Worm (Caenorhabditis elegans) whole organism, L1 larva: ENCODE data around the gene B0228.9.

ENCODE experiments used
- C04F5.9 ChIP-seq: sonication (generic microtip); optimal IDR thresholded peaks from 2 replicates; lab custom pipeline; 2016; ENCODE audit warnings: missing genetic modification characterization, missing compliant biosample characterization
- Y116A8C.19 ChIP-seq: sonication (generic microtip); optimal IDR thresholded peaks from 2 replicates; lab custom pipeline; 2016; ENCODE audit warnings: missing compliant biosample characterization, missing genetic modification characterization, borderline replicate concordance
- aha-1 ChIP-seq: fragments of 150-350 bp; optimal IDR thresholded peaks from 2 replicates; lab custom pipeline; 2014; ENCODE audit warnings: missing biosample characterization, missing genetic modification characterization
- aly-2 ChIP-seq: fragments of 150-350 bp; optimal IDR thresholded peaks from 2 replicates; lab custom pipeline; 2014; ENCODE audit warnings: missing biosample characterization, missing genetic modification characterization
- ama-1 ChIP-seq: fragments of 150-350 bp; optimal IDR thresholded peaks from 2 replicates; lab custom pipeline; 2014
- ceh-8 ChIP-seq: fragments of 200-800 bp; sonication (Bioruptor generic); optimal IDR thresholded peaks from 2 replicates; lab custom pipeline; 2018; ENCODE audit warnings: mild to moderate bottlenecking, missing genetic modification characterization, moderate library complexity, missing compliant biosample characterization
- ceh-90 ChIP-seq: sonication (generic microtip); optimal IDR thresholded peaks from 2 replicates; lab custom pipeline; 2016; ENCODE audit warnings: missing genetic modification characterization, missing compliant biosample characterization
- ces-1 ChIP-seq: fragments of 150-350 bp; optimal IDR thresholded peaks from 2 replicates; lab custom pipeline; 2014; ENCODE audit warnings: missing biosample characterization, missing genetic modification reagents, missing genetic modification characterization
- dpl-1 ChIP-seq, 3 experiments: fragments of 150-350 bp in 2 of 3; sonication (generic microtip) in 1 of 3; optimal IDR thresholded peaks; 2 replicates each; lab custom pipeline; 2014 to 2017; ENCODE audit warnings: missing biosample characterization in 3 of 3, missing genetic modification characterization in 3 of 3, missing genetic modification reagents in 3 of 3
- dsc-1 ChIP-seq: sonication (generic microtip); optimal IDR thresholded peaks from 2 replicates; lab custom pipeline; 2016; ENCODE audit warnings: mild to moderate bottlenecking, missing genetic modification characterization, missing compliant biosample characterization
- efl-1 ChIP-seq, 4 experiments: fragments of 150-350 bp; optimal IDR thresholded peaks in 3 of 4; peaks in 1 of 4; 1 replicate in 1 of 4; 2 replicates in 3 of 4; lab custom pipeline; 2014; ENCODE audit warnings: missing biosample characterization in 2 of 4, missing genetic modification characterization in 2 of 4, missing genetic modification reagents in 2 of 4
- egl-13 ChIP-seq: sonication (generic microtip); optimal IDR thresholded peaks from 2 replicates; lab custom pipeline; 2016; ENCODE audit warnings: missing genotype, missing genetic modification reagents, missing genetic modification characterization, missing compliant biosample characterization
- egl-27 ChIP-seq, 2 experiments: fragments of 150-350 bp in 1 of 2; sonication (generic microtip); optimal IDR thresholded peaks; 3 replicates each; lab custom pipeline; 2017 to 2018; ENCODE audit warnings: missing biosample characterization in 2 of 2, missing genetic modification characterization in 2 of 2, missing genetic modification reagents in 2 of 2
- elt-2 ChIP-seq: sonication (generic microtip); optimal IDR thresholded peaks from 2 replicates; lab custom pipeline; 2016; ENCODE audit warnings: missing genetic modification characterization, mild to moderate bottlenecking, inconsistent platforms, missing compliant biosample characterization, missing genetic modification reagents
- elt-3 ChIP-seq, 6 experiments: fragments of 150-350 bp in 1 of 6; sonication (generic microtip); optimal IDR thresholded peaks; 2 replicates each; lab custom pipeline; 2017 to 2018; ENCODE audit warnings: missing biosample characterization in 6 of 6, missing genetic modification characterization in 6 of 6, inconsistent platforms in 1 of 6
- fkh-10 ChIP-seq: sonication (generic microtip); optimal IDR thresholded peaks from 2 replicates; lab custom pipeline; 2017; ENCODE audit warnings: missing biosample characterization, missing genetic modification reagents, missing genetic modification characterization
- fkh-4 ChIP-seq: sonication (generic microtip); optimal IDR thresholded peaks from 2 replicates; lab custom pipeline; 2016; ENCODE audit warnings: missing compliant biosample characterization, missing genetic modification characterization, borderline replicate concordance
- grh-1 ChIP-seq: fragments of 200-800 bp; sonication (Bioruptor generic); IDR thresholded peaks from 2 replicates; pipeline ENCODE4 v1.3.6; 2022; ENCODE audit warnings: missing genetic modification reagents, missing genetic modification characterization, missing compliant biosample characterization
- hpl-2 ChIP-seq: fragments of 150-350 bp; optimal IDR thresholded peaks from 2 replicates; lab custom pipeline; 2014; ENCODE audit warnings: missing biosample characterization, missing genetic modification reagents, missing genetic modification characterization
- irx-1 ChIP-seq: sonication (generic microtip); optimal IDR thresholded peaks from 2 replicates; lab custom pipeline; 2016; ENCODE audit warnings: missing genetic modification characterization, missing compliant biosample characterization
- jun-1 ChIP-seq: fragments of 150-350 bp; optimal IDR thresholded peaks from 2 replicates; lab custom pipeline; 2014; ENCODE audit warnings: missing biosample characterization, missing genetic modification reagents, missing genetic modification characterization
- lin-15B ChIP-seq: fragments of 150-350 bp; sonication (generic microtip); optimal IDR thresholded peaks from 3 replicates; lab custom pipeline; 2014; ENCODE audit warnings: missing biosample characterization, missing genetic modification characterization
- lin-35 ChIP-seq, 2 experiments: fragments of 150-350 bp; optimal IDR thresholded peaks; 2 replicates each; lab custom pipeline; 2014; ENCODE audit warnings: missing biosample characterization in 2 of 2, missing genetic modification characterization in 2 of 2, missing genetic modification reagents in 2 of 2
- lin-39 ChIP-seq: fragments of 150-350 bp; optimal IDR thresholded peaks from 2 replicates; lab custom pipeline; 2014; ENCODE audit warnings: missing biosample characterization, missing genetic modification reagents, missing genetic modification characterization
- lsy-2 ChIP-seq, 2 experiments: fragments of 150-350 bp; optimal IDR thresholded peaks; 2 replicates each; lab custom pipeline; 2014; ENCODE audit warnings: missing biosample characterization in 2 of 2, missing genetic modification characterization in 2 of 2
- mab-9 ChIP-seq: fragments of 200-800 bp; sonication (Bioruptor generic); IDR thresholded peaks from 2 replicates; pipeline ENCODE4 v1.3.6; 2022; ENCODE audit warnings: missing genetic modification reagents, missing genetic modification characterization, missing compliant biosample characterization
- nhr-11 ChIP-seq: fragments of 150-350 bp; optimal IDR thresholded peaks from 2 replicates; lab custom pipeline; 2014; ENCODE audit warnings: missing biosample characterization, missing genetic modification characterization
- nhr-12 ChIP-seq: sonication (generic microtip); optimal IDR thresholded peaks from 2 replicates; lab custom pipeline; 2017; ENCODE audit warnings: missing biosample characterization, missing genetic modification characterization
- nhr-237 ChIP-seq: fragments of 150-350 bp; optimal IDR thresholded peaks from 2 replicates; lab custom pipeline; 2014; ENCODE audit warnings: missing biosample characterization, missing genetic modification characterization
- nhr-28 ChIP-seq: fragments of 150-350 bp; optimal IDR thresholded peaks from 2 replicates; lab custom pipeline; 2014; ENCODE audit warnings: missing biosample characterization, missing genetic modification characterization
- nhr-47 ChIP-seq: sonication (generic microtip); optimal IDR thresholded peaks from 2 replicates; lab custom pipeline; 2016; ENCODE audit warnings: mild to moderate bottlenecking, missing genetic modification characterization, moderate library complexity, missing compliant biosample characterization
- nhr-71 ChIP-seq: sonication (generic microtip); optimal IDR thresholded peaks from 2 replicates; lab custom pipeline; 2016; ENCODE audit warnings: mild to moderate bottlenecking, missing genetic modification characterization, moderate library complexity, missing compliant biosample characterization
- nhr-76 ChIP-seq: sonication (generic microtip); optimal IDR thresholded peaks from 2 replicates; lab custom pipeline; 2017; ENCODE audit warnings: missing biosample characterization, missing genetic modification characterization
- nhr-77 ChIP-seq: fragments of 150-350 bp; optimal IDR thresholded peaks from 2 replicates; lab custom pipeline; 2014; ENCODE audit warnings: missing biosample characterization, missing genetic modification characterization
- nhr-90 ChIP-seq: sonication (generic microtip); optimal IDR thresholded peaks from 2 replicates; lab custom pipeline; 2016; ENCODE audit warnings: mild to moderate bottlenecking, missing genetic modification characterization, missing compliant biosample characterization; ENCODE audit not compliant: poor library complexity
- pax-3 ChIP-seq: fragments of 200-800 bp; sonication (Bioruptor generic); optimal IDR thresholded peaks from 2 replicates; lab custom pipeline; 2018; ENCODE audit warnings: mild to moderate bottlenecking, missing genetic modification characterization, moderate library complexity, missing compliant biosample characterization
- pqm-1 ChIP-seq: sonication (generic microtip); optimal IDR thresholded peaks from 3 replicates; lab custom pipeline; 2017; ENCODE audit warnings: missing biosample characterization, missing genetic modification characterization
- skn-1 ChIP-seq: fragments of 150-350 bp; optimal IDR thresholded peaks from 2 replicates; lab custom pipeline; 2014; ENCODE audit warnings: missing biosample characterization, missing genetic modification characterization
- snpc-4 ChIP-seq: fragments of 150-350 bp; optimal IDR thresholded peaks from 2 replicates; lab custom pipeline; 2014; ENCODE audit warnings: missing biosample characterization, missing genetic modification characterization
- snu-23 ChIP-seq: sonication (generic microtip); optimal IDR thresholded peaks from 2 replicates; lab custom pipeline; 2016; ENCODE audit warnings: missing genetic modification characterization, missing compliant biosample characterization
- sptf-1 ChIP-seq: fragments of 150-350 bp; optimal IDR thresholded peaks from 2 replicates; lab custom pipeline; 2014; ENCODE audit warnings: missing biosample characterization, missing genetic modification characterization
- sup-37 ChIP-seq: fragments of 200-800 bp; sonication (Bioruptor generic); optimal IDR thresholded peaks from 2 replicates; lab custom pipeline; 2018; ENCODE audit warnings: mild to moderate bottlenecking, missing genetic modification characterization, missing compliant biosample characterization
- tbx-2 ChIP-seq: sonication (generic microtip); optimal IDR thresholded peaks from 2 replicates; lab custom pipeline; 2016; ENCODE audit warnings: missing genetic modification characterization, missing compliant biosample characterization
- unc-130 ChIP-seq: fragments of 150-350 bp; optimal IDR thresholded peaks from 2 replicates; lab custom pipeline; 2017; ENCODE audit warnings: missing biosample characterization, missing genetic modification characterization, inconsistent platforms
- unc-30 ChIP-seq: sonication (generic microtip); optimal IDR thresholded peaks from 2 replicates; lab custom pipeline; 2017; ENCODE audit warnings: missing biosample characterization, missing genetic modification characterization
- unc-62 ChIP-seq: fragments of 150-350 bp; optimal IDR thresholded peaks from 2 replicates; lab custom pipeline; 2014; ENCODE audit warnings: missing biosample characterization, missing genetic modification reagents, missing genetic modification characterization
- unc-86 ChIP-seq: sonication (generic microtip); optimal IDR thresholded peaks from 2 replicates; lab custom pipeline; 2016; ENCODE audit warnings: missing genetic modification characterization, missing compliant biosample characterization
- vab-15 ChIP-seq: sonication (generic microtip); optimal IDR thresholded peaks from 2 replicates; lab custom pipeline; 2017; ENCODE audit warnings: missing genotype, mild to moderate bottlenecking, missing genetic modification characterization, missing compliant biosample characterization
- xbp-1 ChIP-seq: sonication (generic microtip); optimal IDR thresholded peaks from 2 replicates; lab custom pipeline; 2016; ENCODE audit warnings: missing genetic modification characterization, missing compliant biosample characterization
- zag-1 ChIP-seq: fragments of 150-350 bp; optimal IDR thresholded peaks from 2 replicates; lab custom pipeline; 2014; ENCODE audit warnings: missing biosample characterization, missing genetic modification characterization
- zip-4 ChIP-seq: fragments of 200-800 bp; sonication (Bioruptor generic); optimal IDR thresholded peaks from 2 replicates; lab custom pipeline; 2018; ENCODE audit warnings: mild to moderate bottlenecking, missing genetic modification characterization, moderate library complexity, missing compliant biosample characterization
- ztf-11 ChIP-seq, 2 experiments: sonication (generic microtip); optimal IDR thresholded peaks; 2 replicates each; lab custom pipeline; 2016 to 2017; ENCODE audit warnings: missing genetic modification characterization in 2 of 2, missing biosample characterization in 1 of 2, missing compliant biosample characterization in 1 of 2
- ztf-4 ChIP-seq: fragments of 150-350 bp; optimal IDR thresholded peaks from 2 replicates; lab custom pipeline; 2014; ENCODE audit warnings: missing biosample characterization, missing genetic modification characterization

Gene B0228.9

DNA sequence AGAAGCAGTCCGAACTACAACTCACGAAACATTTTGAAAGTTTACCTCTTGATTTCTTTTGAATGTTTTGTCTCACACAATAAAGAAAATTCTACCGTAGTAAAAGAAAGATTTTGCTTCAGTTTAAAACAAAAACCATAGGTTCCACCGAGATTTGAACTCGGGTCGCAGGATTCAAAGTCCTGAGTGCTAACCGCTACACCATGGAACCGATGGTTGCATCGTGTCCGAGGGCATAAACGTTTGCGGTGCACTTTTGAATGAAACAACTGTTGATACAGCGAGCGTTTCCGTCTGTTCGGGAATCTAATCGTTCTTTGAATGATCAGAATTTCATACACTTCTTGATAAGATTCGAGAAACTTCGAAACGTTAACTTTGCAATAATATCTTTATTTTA, 6.7 kb downstream of the B0228.9 start (continued):
- TF ChIP-seq sup-37 (no peak), vab-15 (no peak), nhr-71 (tag; lab: Kevin White, UChicago) (peak; percentile 83), dpl-1 (GFP tag; optimal IDR thresholded peaks at IDR 0.05; lab: Kevin White, UChicago) (peak; percentile 21 to 36 (median 25)), snu-23 (GFP tag; lab: Kevin White, UChicago) (peak; percentile 84), ztf-4 (no peak), nhr-11 (tag; lab: Kevin White, UChicago) (no peak), nhr-47 (peak; percentile 66), ztf-11 (tag; optimal IDR thresholded peaks at IDR 0.05; lab: Kevin White, UChicago) (no peak), ama-1 (lab: Kevin White, UChicago) (peak; percentile 55), unc-30 (tag; lab: Kevin White, UChicago) (no peak), elt-2 (tag; lab: Kevin White, UChicago) (peak; percentile 46), nhr-77 (tag; lab: Kevin White, UChicago) (no peak), zip-4 (GFP tag; lab: Kevin White, UChicago) (no peak), snpc-4 (no peak), Y116A8C.19 (no peak), egl-13 (no peak), grh-1 (GFP tag; lab: Robert Waterston, UW) (peak; percentile 37; the same call in 1 of the 2 replicates), nhr-76 (tag; lab: Kevin White, UChicago) (no peak), tbx-2 (tag; lab: Kevin White, UChicago) (peak; percentile 48), pax-3 (tag; lab: Kevin White, UChicago) (no peak), lin-39 (tag; lab: Kevin White, UChicago) (no peak), mab-9 (peak; percentile 14; the same call in 1 of the 2 replicates), unc-86 (tag; lab: Kevin White, UChicago) (no peak), xbp-1 (tag; lab: Kevin White, UChicago) (peak; percentile 23), ceh-8 (GFP tag; lab: Kevin White, UChicago) (no peak), efl-1 (optimal IDR thresholded peaks at IDR 0.05; lab: Kevin White, UChicago) (peak; percentile 32 to 53), efl-1 (GFP tag; optimal IDR thresholded peaks at IDR 0.05 in 1 of 2; lab: Kevin White, UChicago) (peak in 1 of 2 experiments; percentile 0), unc-130 (peak; percentile 63), lin-35 (GFP tag; optimal IDR thresholded peaks at IDR 0.05; lab: Kevin White, UChicago) (peak; percentile 23 to 75), elt-3 (tag; optimal IDR thresholded peaks at IDR 0.05; lab: Kevin White, UChicago) (peak in 3 of 6 experiments; percentile 12 to 67 (median 62)), nhr-90 (tag; lab: Kevin White, UChicago) (peak; percentile 79), egl-27 (tag; optimal IDR thresholded peaks at IDR 0.05; lab: Kevin White, UChicago) (no peak), aly-2 (tag; lab: Kevin White, UChicago) (peak; percentile 56), irx-1 (peak; percentile 9), pqm-1 (tag; lab: Kevin White, UChicago) (no peak), nhr-12 (tag; lab: Kevin White, UChicago) (no peak), hpl-2 (GFP tag; lab: Kevin White, UChicago) (peak; percentile 2), dsc-1 (no peak), skn-1 (peak; percentile 8), jun-1 (tag; lab: Kevin White, UChicago) (no peak), C04F5.9 (no peak), ces-1 (GFP tag; lab: Kevin White, UChicago) (no peak), unc-62 (no peak), sptf-1 (tag; lab: Kevin White, UChicago) (no peak), ceh-90 (tag; lab: Kevin White, UChicago) (no peak), fkh-4 (no peak), nhr-28 (tag; lab: Kevin White, UChicago) (no peak), zag-1 (tag; lab: Kevin White, UChicago) (no peak), lsy-2 (tag; optimal IDR thresholded peaks at IDR 0.05; lab: Kevin White, UChicago) (peak; percentile 27 to 56), aha-1 (tag; lab: Kevin White, UChicago) (no peak), lin-15B (tag; lab: Kevin White, UChicago) (no peak), nhr-237 (no peak), fkh-10 (GFP tag; lab: Kevin White, UChicago) (no peak)
